Fruit fly (Drosophila melanogaster): ENCODE measurements around the gene Aven.

Aven gene

dm6 chrX:12665112-12665795 lies 35.8 kb upstream of the Aven start (continued):
- TF ChIP-seq sr (GFP tag; IDR thresholded peaks at IDR 0.05) (peak; percentile 51; the same call in 2 of the 3 replicates), disco-r (GFP tag; optimal IDR thresholded peaks at IDR 0.05) (peak; percentile 33), C15 (GFP tag; IDR thresholded peaks at IDR 0.05) (0 out of 3 replicates have a peak, but pooled peaks have one; percentile 65), trh (GFP tag; optimal IDR thresholded peaks at IDR 0.05) (peak; percentile 72), CG10979 (tag; optimal IDR thresholded peaks at IDR 0.05) (peak; percentile 90), CG9437 (GFP tag; optimal IDR thresholded peaks at IDR 0.05) (peak; percentile 84), so (GFP tag; IDR thresholded peaks at IDR 0.05) (peak; percentile 91), sc (optimal IDR thresholded peaks at IDR 0.05) (no peak), sc (GFP tag; optimal IDR thresholded peaks at IDR 0.05) (peak; percentile 82), CG30431 (GFP tag; optimal IDR thresholded peaks at IDR 0.05) (peak; percentile 82), ind (GFP tag; optimal IDR thresholded peaks at IDR 0.05) (peak; percentile 90), twi (tag; optimal IDR thresholded peaks at IDR 0.05) (peak; percentile 72), HLH3B (GFP tag; IDR thresholded peaks at IDR 0.05) (peak; percentile 88), CG9876 (GFP tag; optimal IDR thresholded peaks at IDR 0.05) (no peak), B-H1 (GFP tag; IDR thresholded peaks at IDR 0.05) (peak; percentile 83), HmgZ (tag; optimal IDR thresholded peaks at IDR 0.05) (peak; percentile 72), CG17186 (GFP tag; optimal IDR thresholded peaks at IDR 0.05) (peak; percentile 27), tin (GFP tag; optimal IDR thresholded peaks at IDR 0.05) (peak; percentile 85), CG3726 (GFP tag; IDR thresholded peaks at IDR 0.05) (peak; percentile 84; the same call in 1 of the 3 replicates), tx (GFP tag; optimal IDR thresholded peaks at IDR 0.05) (peak; percentile 8), HLH4C (GFP tag; IDR thresholded peaks at IDR 0.05; ENCODE audit: partially characterized antibody) (no peak), Sox100B (GFP tag; optimal IDR thresholded peaks at IDR 0.05) (peak; percentile 89), Hmr (GFP tag; optimal IDR thresholded peaks at IDR 0.05) (peak; percentile 90), Rx (GFP tag; IDR thresholded peaks at IDR 0.05) (peak; percentile 88), H15 (GFP tag; IDR thresholded peaks at IDR 0.05) (peak; percentile 88), CG2116 (GFP tag; optimal IDR thresholded peaks at IDR 0.05) (peak; percentile 56), bowl (GFP tag; IDR thresholded peaks at IDR 0.05) (peak; percentile 75), CG9797 (GFP tag; optimal IDR thresholded peaks at IDR 0.05) (no peak), ase (GFP tag; IDR thresholded peaks at IDR 0.05) (peak; percentile 90), Side (GFP tag; optimal IDR thresholded peaks at IDR 0.05) (peak; percentile 34), CG12744 (GFP tag; optimal IDR thresholded peaks at IDR 0.05) (peak; percentile 23), jumu (GFP tag; optimal IDR thresholded peaks at IDR 0.05) (peak; percentile 37), tll (GFP tag; optimal IDR thresholded peaks at IDR 0.05) (no peak), CG4328 (GFP tag; optimal IDR thresholded peaks at IDR 0.05) (peak; percentile 53), trem (tag; optimal IDR thresholded peaks at IDR 0.05) (peak; percentile 77), CG13775 (GFP tag; optimal IDR thresholded peaks at IDR 0.05) (peak; percentile 90), D (optimal IDR thresholded peaks at IDR 0.05) (no peak), D (GFP tag; optimal IDR thresholded peaks at IDR 0.05) (peak; percentile 89), Pdp1 (GFP tag; optimal IDR thresholded peaks at IDR 0.05) (peak in 1 of 2 experiments; percentile 55), z (GFP tag; IDR thresholded peaks at IDR 0.05) (peak; percentile 66; the same call in 1 of the 3 replicates), H2.0 (GFP tag; IDR thresholded peaks at IDR 0.05) (peak; percentile 90), CG32532 (GFP tag; IDR thresholded peaks at IDR 0.05) (peak; percentile 91), danr (GFP tag; IDR thresholded peaks at IDR 0.05) (peak; percentile 88), CG2889 (GFP tag; IDR thresholded peaks at IDR 0.05) (peak; percentile 86), lola (GFP tag; optimal IDR thresholded peaks at IDR 0.05) (peak in 1 of 3 experiments; percentile 88), CG14965 (GFP tag; optimal IDR thresholded peaks at IDR 0.05; ENCODE audit: borderline replicate concordance) (no peak), HHEX (GFP tag; optimal IDR thresholded peaks at IDR 0.05) (peak; percentile 88), fd3F (GFP tag; optimal IDR thresholded peaks at IDR 0.05) (peak; percentile 82), pnt (GFP tag; optimal IDR thresholded peaks at IDR 0.05) (peak; percentile 65), CG8478 (optimal IDR thresholded peaks at IDR 0.05) (no peak)
